Worm (Caenorhabditis elegans) whole organism, L3 larva: ENCODE results near the gene atf-6.

ENCODE experiments used
- aly-2 ChIP-seq: fragments of 150-350 bp; optimal IDR thresholded peaks from 2 replicates; lab custom pipeline; 2014; ENCODE audit warnings: missing biosample characterization, missing genetic modification characterization
- ceh-82 ChIP-seq: fragments of 150-350 bp; optimal IDR thresholded peaks from 2 replicates; lab custom pipeline; 2014; ENCODE audit warnings: missing biosample characterization, missing genetic modification characterization
- fos-1 ChIP-seq: fragments of 150-350 bp; optimal IDR thresholded peaks from 2 replicates; lab custom pipeline; 2014; ENCODE audit warnings: missing biosample characterization, missing genetic modification characterization
- nhr-11 ChIP-seq: fragments of 150-350 bp; optimal IDR thresholded peaks from 2 replicates; lab custom pipeline; 2014; ENCODE audit warnings: missing biosample characterization, missing genetic modification characterization
- nhr-67 ChIP-seq: fragments of 150-350 bp; optimal IDR thresholded peaks from 2 replicates; lab custom pipeline; 2014; ENCODE audit warnings: missing biosample characterization, missing genetic modification characterization
- snpc-4 ChIP-seq: fragments of 150-350 bp; optimal IDR thresholded peaks from 2 replicates; lab custom pipeline; 2014; ENCODE audit warnings: missing biosample characterization, missing genetic modification characterization
- ztf-11 ChIP-seq: fragments of 150-350 bp; optimal IDR thresholded peaks from 2 replicates; lab custom pipeline; 2014; ENCODE audit warnings: missing biosample characterization, missing genetic modification characterization
- ztf-4 ChIP-seq: fragments of 150-350 bp; optimal IDR thresholded peaks from 2 replicates; lab custom pipeline; 2014; ENCODE audit warnings: missing biosample characterization, missing genetic modification characterization

ce11 chrX:12466769-12467168 is 14.0 kb upstream of the atf-6 start, which contains the start of gene cdf-2:
- no peak for TF ChIP-seq nhr-11 (tag; lab: Kevin White, UChicago)
- TF ChIP-seq nhr-67 (tag; lab: Kevin White, UChicago) = no peak
- no peak for TF ChIP-seq ztf-4 (tag; lab: Kevin White, UChicago)
- TF ChIP-seq ztf-11 (tag; lab: Kevin White, UChicago) = no peak
- TF ChIP-seq ceh-82 (tag; lab: Kevin White, UChicago) = no peak
- TF ChIP-seq snpc-4 (tag; lab: Kevin White, UChicago) = no peak
- TF ChIP-seq fos-1 (tag; lab: Kevin White, UChicago) = no peak
- TF ChIP-seq aly-2 = no peak
